Fruit fly (Drosophila melanogaster): ENCODE measurements around the gene rho.

rho gene

dm6 chr3L:1517274-1518047 lies 53.9 kb downstream of the rho start (continued):
- TF ChIP-seq Adf1 (GFP tag; IDR thresholded peaks at IDR 0.05) (no peak; the same call in 1 of the 2 replicates), klu (GFP tag; IDR thresholded peaks at IDR 0.05) (peak; percentile 55; the same call in 1 of the 2 replicates), Bteb2 (GFP tag; optimal IDR thresholded peaks at IDR 0.05) (peak; percentile 32), tx (GFP tag; optimal IDR thresholded peaks at IDR 0.05) (peak; percentile 69), p53 (GFP tag; optimal IDR thresholded peaks at IDR 0.05) (peak; percentile 5), CG9437 (GFP tag; optimal IDR thresholded peaks at IDR 0.05) (peak; percentile 34), tgo (GFP tag; IDR thresholded peaks at IDR 0.05) (peak; percentile 55), hbn (GFP tag; IDR thresholded peaks at IDR 0.05; ENCODE audit: partially characterized antibody) (peak; percentile 66), slou (GFP tag; optimal IDR thresholded peaks at IDR 0.05) (no peak), CG12219 (GFP tag; optimal IDR thresholded peaks at IDR 0.05) (no peak), onecut (GFP tag; IDR thresholded peaks at IDR 0.05) (no peak), fd3F (GFP tag; optimal IDR thresholded peaks at IDR 0.05) (no peak), lola (GFP tag; optimal IDR thresholded peaks at IDR 0.05) (peak in 1 of 3 experiments; percentile 13), CG8944 (GFP tag; optimal IDR thresholded peaks at IDR 0.05) (peak; percentile 66), gem (tag; optimal IDR thresholded peaks at IDR 0.05) (no peak), tup (GFP tag; optimal IDR thresholded peaks at IDR 0.05) (peak; percentile 59), Side (GFP tag; optimal IDR thresholded peaks at IDR 0.05) (peak; percentile 48), slbo (GFP tag; IDR thresholded peaks at IDR 0.05) (peak; percentile 80), Dbx (GFP tag; IDR thresholded peaks at IDR 0.05) (no peak), CG15514 (GFP tag; optimal IDR thresholded peaks at IDR 0.05) (peak; percentile 93), CG18011 (GFP tag; optimal IDR thresholded peaks at IDR 0.05) (peak; percentile 69), CG8359 (GFP tag; optimal IDR thresholded peaks at IDR 0.05; ENCODE audit: borderline replicate concordance) (no peak), Rfx (GFP tag; IDR thresholded peaks at IDR 0.05) (peak; percentile 22; the same call in 1 of the 2 replicates), phol (tag; optimal IDR thresholded peaks at IDR 0.05) (peak; percentile 66), CG18619 (GFP tag; optimal IDR thresholded peaks at IDR 0.05) (peak; percentile 40), pzg (GFP tag; optimal IDR thresholded peaks at IDR 0.05) (peak; percentile 72), E2f2 (GFP tag; IDR thresholded peaks at IDR 0.05) (peak; percentile 59), jing (GFP tag; optimal IDR thresholded peaks at IDR 0.05) (no peak), pho (GFP tag; optimal IDR thresholded peaks at IDR 0.05) (peak; percentile 52), abd-A (tag; optimal IDR thresholded peaks at IDR 0.05) (no peak), lov (optimal IDR thresholded peaks at IDR 0.05) (no peak), lov (GFP tag; IDR thresholded peaks at IDR 0.05) (no peak), zfh1 (GFP tag; IDR thresholded peaks at IDR 0.05) (peak; percentile 67; the same call in 2 of the 3 replicates), cato (GFP tag; optimal IDR thresholded peaks at IDR 0.05; ENCODE audit: borderline replicate concordance) (peak; percentile 12), so (GFP tag; IDR thresholded peaks at IDR 0.05) (0 out of 3 replicates have a peak, but pooled peaks have one; percentile 48), Doc3 (GFP tag; IDR thresholded peaks at IDR 0.05; ENCODE audit: partially characterized antibody) (peak; percentile 70), E2f1 (GFP tag; IDR thresholded peaks at IDR 0.05) (no peak; the same call in 1 of the 2 replicates), C15 (GFP tag; IDR thresholded peaks at IDR 0.05) (no peak), CG18599 (GFP tag; optimal IDR thresholded peaks at IDR 0.05) (no peak), CG10431 (GFP tag; optimal IDR thresholded peaks at IDR 0.05) (no peak), amos (GFP tag; IDR thresholded peaks at IDR 0.05; ENCODE audit: partially characterized antibody) (peak; percentile 83), vfl (GFP tag; optimal IDR thresholded peaks at IDR 0.05) (peak; percentile 59), CG10979 (tag; optimal IDR thresholded peaks at IDR 0.05) (peak; percentile 17), CG9727 (GFP tag; optimal IDR thresholded peaks at IDR 0.05) (peak; percentile 41), dati (GFP tag; IDR thresholded peaks at IDR 0.05) (no peak), CG18476 (GFP tag; optimal IDR thresholded peaks at IDR 0.05) (peak; percentile 52), CG10267 (tag; optimal IDR thresholded peaks at IDR 0.05) (peak; percentile 97), CG4424 (GFP tag; optimal IDR thresholded peaks at IDR 0.05) (peak; percentile 70), CG12236 (GFP tag; optimal IDR thresholded peaks at IDR 0.05) (peak; percentile 19)
